Fruit fly (Drosophila melanogaster): Measurements from ENCODE around the gene CG7692.
A peak's percentile ranks its signal among the peaks of the same experiment; 100 is the strongest.

CG7692 gene

DNA sequence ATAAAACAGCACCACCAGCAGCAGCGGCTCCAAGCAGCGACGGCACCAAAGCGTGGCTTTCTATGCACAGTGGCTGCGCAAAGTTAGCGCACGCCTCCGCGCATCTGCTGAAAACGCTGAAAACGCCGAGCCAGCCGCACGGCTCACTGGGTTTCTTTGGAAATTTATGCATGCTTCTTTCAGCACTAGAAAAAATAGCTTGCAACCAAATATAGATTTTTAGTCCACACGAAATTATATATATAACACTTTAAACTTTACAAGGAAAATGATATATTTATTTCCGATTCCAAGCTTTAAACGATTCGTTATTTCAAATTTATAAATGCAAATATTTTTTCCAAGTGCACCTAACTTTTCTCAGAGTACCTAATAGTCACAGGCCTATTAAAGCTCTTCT is 53.0 kb downstream of the CG7692 start (continued):
- TF ChIP-seq CG17361 (GFP tag; IDR thresholded peaks at IDR 0.05) (0 out of 3 replicates have a peak, but pooled peaks have one; percentile 30), amos (GFP tag; IDR thresholded peaks at IDR 0.05; ENCODE audit: partially characterized antibody) (no peak), CG10979 (tag; optimal IDR thresholded peaks at IDR 0.05) (peak; percentile 74), CG15269 (tag; optimal IDR thresholded peaks at IDR 0.05) (peak; percentile 54), CG1529 (GFP tag; optimal IDR thresholded peaks at IDR 0.05) (peak; percentile 1), C15 (GFP tag; IDR thresholded peaks at IDR 0.05) (no peak), Mes4 (GFP tag; optimal IDR thresholded peaks at IDR 0.05) (no peak), CG17568 (GFP tag; optimal IDR thresholded peaks at IDR 0.05) (no peak), CG17912 (GFP tag; optimal IDR thresholded peaks at IDR 0.05) (no peak), Max (GFP tag; optimal IDR thresholded peaks at IDR 0.05) (peak; percentile 16), Dref (GFP tag; IDR thresholded peaks at IDR 0.05) (no peak), CG9437 (GFP tag; optimal IDR thresholded peaks at IDR 0.05) (peak; percentile 17), CG6689 (GFP tag; IDR thresholded peaks at IDR 0.05) (no peak), Hr51 (GFP tag; optimal IDR thresholded peaks at IDR 0.05) (peak in 1 of 2 experiments; percentile 25), CG2678 (tag; optimal IDR thresholded peaks at IDR 0.05) (peak; percentile 65), CG5180 (GFP tag; optimal IDR thresholded peaks at IDR 0.05) (no peak), psq (GFP tag; optimal IDR thresholded peaks at IDR 0.05) (no peak), Stat92E (GFP tag; optimal IDR thresholded peaks at IDR 0.05) (no peak), fd3F (GFP tag; optimal IDR thresholded peaks at IDR 0.05) (peak; percentile 2), Abd-B (GFP tag; optimal IDR thresholded peaks at IDR 0.05) (peak; percentile 31), Pdp1 (GFP tag; optimal IDR thresholded peaks at IDR 0.05) (peak; percentile 6 to 12), CG9727 (GFP tag; optimal IDR thresholded peaks at IDR 0.05) (peak; percentile 35), CG14050 (GFP tag; IDR thresholded peaks at IDR 0.05) (peak; percentile 21; the same call in 1 of the 3 replicates), CG3407 (GFP tag; optimal IDR thresholded peaks at IDR 0.05) (peak; percentile 14), CG9932 (GFP tag; IDR thresholded peaks at IDR 0.05) (peak; percentile 40), da (GFP tag; optimal IDR thresholded peaks at IDR 0.05) (no peak), CG12071 (GFP tag; optimal IDR thresholded peaks at IDR 0.05) (no peak), danr (GFP tag; IDR thresholded peaks at IDR 0.05) (no peak), trem (tag; optimal IDR thresholded peaks at IDR 0.05) (peak; percentile 2), Hr3 (GFP tag; optimal IDR thresholded peaks at IDR 0.05) (peak; percentile 15), Drgx (GFP tag; IDR thresholded peaks at IDR 0.05) (peak; percentile 11; the same call in 1 of the 2 replicates), CG7372 (GFP tag; IDR thresholded peaks at IDR 0.05) (no peak), gcm (GFP tag; optimal IDR thresholded peaks at IDR 0.05) (peak; percentile 48), CG14667 (GFP tag; IDR thresholded peaks at IDR 0.05) (no peak), CG11504 (tag; optimal IDR thresholded peaks at IDR 0.05) (peak; percentile 65), gcm2 (GFP tag; optimal IDR thresholded peaks at IDR 0.05) (no peak), Oli (tag; optimal IDR thresholded peaks at IDR 0.05) (peak; percentile 54), CG17359 (tag; optimal IDR thresholded peaks at IDR 0.05) (peak; percentile 36), CG8388 (GFP tag; optimal IDR thresholded peaks at IDR 0.05) (peak; percentile 96), CG2889 (GFP tag; IDR thresholded peaks at IDR 0.05) (no peak), D19A (tag; optimal IDR thresholded peaks at IDR 0.05) (peak; percentile 31), NK7.1 (GFP tag; optimal IDR thresholded peaks at IDR 0.05) (no peak), CG13624 (GFP tag; optimal IDR thresholded peaks at IDR 0.05) (no peak), Camta (GFP tag; optimal IDR thresholded peaks at IDR 0.05) (peak; percentile 10), so (GFP tag; IDR thresholded peaks at IDR 0.05) (0 out of 3 replicates have a peak, but pooled peaks have one; percentile 25), B-H1 (GFP tag; IDR thresholded peaks at IDR 0.05) (no peak), tll (GFP tag; optimal IDR thresholded peaks at IDR 0.05) (no peak), Six4 (GFP tag; optimal IDR thresholded peaks at IDR 0.05) (peak; percentile 21), disco-r (GFP tag; optimal IDR thresholded peaks at IDR 0.05) (no peak), CG8290 (GFP tag; optimal IDR thresholded peaks at IDR 0.05) (no peak), CG8290 (tag; optimal IDR thresholded peaks at IDR 0.05) (no peak)

Data from whole organism, embryonic.